Fruit fly (Drosophila melanogaster) whole organism, embryonic: ENCODE measurements around the gene Kaz-m1.

ENCODE experiments used
- ATbp ChIP-seq: fragments of 200-800 bp; sonication (Bioruptor generic); optimal IDR thresholded peaks from 2 replicates; lab custom pipeline; 2017; ENCODE audit warnings: missing biosample characterization, mild to moderate bottlenecking, missing genetic modification characterization, missing genetic modification reagents
- Antp ChIP-seq: fragments of 200-800 bp; sonication (Bioruptor generic); optimal IDR thresholded peaks from 3 replicates; lab custom pipeline; 2016; ENCODE audit warnings: missing biosample characterization, missing genetic modification characterization
- Atf-2 ChIP-seq: fragments of 200-800 bp; sonication (Bioruptor generic); optimal IDR thresholded peaks from 2 replicates; lab custom pipeline; 2016; ENCODE audit warnings: missing biosample characterization, missing genetic modification characterization
- B-H2 ChIP-seq: fragments of 200-800 bp; sonication (Bioruptor generic); optimal IDR thresholded peaks from 2 replicates; lab custom pipeline; 2018; ENCODE audit warnings: missing biosample characterization, mild to moderate bottlenecking, missing genetic modification characterization
- CG10543 ChIP-seq: fragments of 200-800 bp; sonication (Bioruptor generic); optimal IDR thresholded peaks from 3 replicates; lab custom pipeline; 2017; ENCODE audit warnings: missing biosample characterization, mild to moderate bottlenecking, missing genetic modification characterization, moderate library complexity
- CG10654 ChIP-seq: fragments of 200-800 bp; sonication (Bioruptor generic); optimal IDR thresholded peaks from 2 replicates; lab custom pipeline; 2016; ENCODE audit warnings: missing biosample characterization, missing genetic modification characterization
- CG11504 ChIP-seq: fragments of 200-800 bp; sonication (Bioruptor generic); optimal IDR thresholded peaks from 3 replicates; lab custom pipeline; 2019; ENCODE audit warnings: missing biosample characterization, mild to moderate bottlenecking, missing genetic modification characterization, moderate library complexity
- CG12744 ChIP-seq: fragments of 200-800 bp; sonication (Bioruptor generic); optimal IDR thresholded peaks from 2 replicates; lab custom pipeline; 2016; ENCODE audit warnings: missing biosample characterization, missing genetic modification characterization
- CG13894 ChIP-seq: fragments of 200-800 bp; sonication (Bioruptor generic); optimal IDR thresholded peaks from 3 replicates; lab custom pipeline; 2018; ENCODE audit warnings: missing biosample characterization, mild to moderate bottlenecking, missing genetic modification characterization, moderate library complexity
- CG15479 ChIP-seq: fragments of 200-800 bp; sonication (Bioruptor generic); optimal IDR thresholded peaks from 3 replicates; lab custom pipeline; 2019; ENCODE audit warnings: missing biosample characterization, mild to moderate bottlenecking, missing genetic modification characterization, moderate library complexity
- CG15514 ChIP-seq: fragments of 200-800 bp; sonication (Bioruptor generic); optimal IDR thresholded peaks from 3 replicates; lab custom pipeline; 2017; ENCODE audit warnings: missing biosample characterization, missing genetic modification characterization, mild to moderate bottlenecking, moderate library complexity, missing genetic modification reagents
- CG16863 ChIP-seq: fragments of 200-800 bp; sonication (Bioruptor generic); optimal IDR thresholded peaks from 3 replicates; lab custom pipeline; 2016; ENCODE audit warnings: missing biosample characterization, missing genetic modification characterization
- CG17361 ChIP-seq: fragments of 200-800 bp; sonication (Bioruptor generic); IDR thresholded peaks from 3 replicates; pipeline ENCODE4 v1.3.6; 2022; ENCODE audit warnings: missing biosample characterization, missing genetic modification characterization
- CG4707 ChIP-seq: fragments of 200-800 bp; sonication (Bioruptor generic); optimal IDR thresholded peaks from 2 replicates; lab custom pipeline; 2018; ENCODE audit warnings: missing biosample characterization, mild to moderate bottlenecking, missing genetic modification characterization, moderate library complexity
- CG7745 ChIP-seq: fragments of 200-800 bp; sonication (Bioruptor generic); optimal IDR thresholded peaks from 2 replicates; lab custom pipeline; 2018; ENCODE audit warnings: missing biosample characterization, mild to moderate bottlenecking, missing genetic modification characterization, moderate library complexity
- CG7987 ChIP-seq: fragments of 200-800 bp; sonication (Bioruptor generic); optimal IDR thresholded peaks from 2 replicates; lab custom pipeline; 2018; ENCODE audit warnings: missing biosample characterization, mild to moderate bottlenecking, missing genetic modification characterization, moderate library complexity
- CG8281 ChIP-seq: fragments of 200-800 bp; sonication (Bioruptor generic); optimal IDR thresholded peaks from 2 replicates; lab custom pipeline; 2018; ENCODE audit warnings: missing biosample characterization, mild to moderate bottlenecking, missing genetic modification characterization, moderate library complexity
- CG8388 ChIP-seq: fragments of 200-800 bp; sonication (Bioruptor generic); optimal IDR thresholded peaks from 2 replicates; lab custom pipeline; 2019; ENCODE audit warnings: missing biosample characterization, mild to moderate bottlenecking, missing genetic modification characterization, moderate library complexity
- CG8478 ChIP-seq: fragments of >200 bp; optimal IDR thresholded peaks from 2 replicates; lab custom pipeline; 2018
- CTCF ChIP-seq: fragments of 200-800 bp; sonication (Bioruptor generic); optimal IDR thresholded peaks from 2 replicates; lab custom pipeline; 2017; ENCODE audit warnings: missing biosample characterization, mild to moderate bottlenecking, missing genetic modification characterization, moderate library complexity
- Dek ChIP-seq: fragments of 200-800 bp; sonication (Bioruptor generic); optimal IDR thresholded peaks from 3 replicates; lab custom pipeline; 2019; ENCODE audit warnings: missing biosample characterization, mild to moderate bottlenecking, missing genetic modification characterization, moderate library complexity
- Drgx ChIP-seq: fragments of 200-800 bp; sonication (Bioruptor generic); IDR thresholded peaks from 2 replicates; pipeline ENCODE4 v1.3.6; 2022; ENCODE audit warnings: missing biosample characterization, missing genetic modification characterization
- E2f2 ChIP-seq: fragments of 200-800 bp; sonication (Bioruptor generic); IDR thresholded peaks from 2 replicates; pipeline ENCODE4 v1.3.6; 2022; ENCODE audit warnings: missing biosample characterization, missing genetic modification characterization
- Eip74EF ChIP-seq, 2 experiments: fragments of 200-800 bp in 1 of 2; fragments of >200 bp in 1 of 2; sonication (Bioruptor generic) in 1 of 2; optimal IDR thresholded peaks; 2 replicates each; lab custom pipeline; 2017 to 2019; ENCODE audit warnings: missing biosample characterization in 2 of 2, missing genetic modification characterization in 2 of 2, mild to moderate bottlenecking in 1 of 2, moderate library complexity in 1 of 2
- Elba2 ChIP-seq: fragments of 200-800 bp; sonication (Bioruptor generic); optimal IDR thresholded peaks from 3 replicates; lab custom pipeline; 2016; ENCODE audit warnings: missing biosample characterization, missing genetic modification characterization
- GATAe ChIP-seq: fragments of 200-800 bp; sonication (Bioruptor generic); conservative IDR thresholded peaks from 2 replicates; pipeline ENCODE4 v1.3.6; 2022; ENCODE audit warnings: missing biosample characterization, missing genetic modification characterization
- Kr ChIP-seq: fragments of 200-800 bp; sonication (Bioruptor generic); optimal IDR thresholded peaks from 2 replicates; lab custom pipeline; 2017; ENCODE audit warnings: missing biosample characterization, mild to moderate bottlenecking, missing genetic modification characterization
- Myb ChIP-seq: fragments of 200-800 bp; sonication (Bioruptor generic); optimal IDR thresholded peaks from 2 replicates; lab custom pipeline; 2016; ENCODE audit warnings: missing biosample characterization, missing genetic modification characterization
- Sox100B ChIP-seq: fragments of 200-800 bp; sonication (Bioruptor generic); optimal IDR thresholded peaks from 3 replicates; lab custom pipeline; 2018; ENCODE audit warnings: missing biosample characterization, mild to moderate bottlenecking, missing genetic modification characterization
- cato ChIP-seq: fragments of 200-800 bp; sonication (Bioruptor generic); optimal IDR thresholded peaks from 2 replicates; lab custom pipeline; 2016; ENCODE audit warnings: missing biosample characterization, missing genetic modification characterization, borderline replicate concordance
- cg ChIP-seq: fragments of 200-800 bp; sonication (Bioruptor generic); optimal IDR thresholded peaks from 3 replicates; lab custom pipeline; 2019; ENCODE audit warnings: missing biosample characterization, mild to moderate bottlenecking, missing genetic modification characterization, moderate library complexity
- croc ChIP-seq: fragments of 200-800 bp; sonication (Bioruptor generic); conservative IDR thresholded peaks from 3 replicates; pipeline ENCODE4 v1.3.6; 2022; ENCODE audit warnings: missing biosample characterization, missing genetic modification characterization
- dan ChIP-seq: fragments of 200-800 bp; sonication (Bioruptor generic); IDR thresholded peaks from 2 replicates; pipeline ENCODE4 v1.3.6; 2022; ENCODE audit warnings: missing biosample characterization, missing genetic modification characterization
- ems ChIP-seq: fragments of 200-800 bp; sonication (Bioruptor generic); optimal IDR thresholded peaks from 3 replicates; lab custom pipeline; 2016; ENCODE audit warnings: missing biosample characterization, missing genetic modification characterization
- eyg ChIP-seq: fragments of 200-800 bp; sonication (Bioruptor generic); optimal IDR thresholded peaks from 3 replicates; lab custom pipeline; 2016; ENCODE audit warnings: missing biosample characterization, missing genetic modification characterization
- fru ChIP-seq: fragments of >200 bp; optimal IDR thresholded peaks from 2 replicates; lab custom pipeline; 2017
- ftz-f1 ChIP-seq: fragments of 200-800 bp; sonication (Bioruptor generic); optimal IDR thresholded peaks from 2 replicates; lab custom pipeline; 2016; ENCODE audit warnings: missing biosample characterization, missing genetic modification characterization
- gro ChIP-seq: fragments of 200-800 bp; sonication (Bioruptor generic); optimal IDR thresholded peaks from 2 replicates; lab custom pipeline; 2016; ENCODE audit warnings: missing biosample characterization, missing genetic modification characterization
- gsb-n ChIP-seq: fragments of 200-800 bp; sonication (Bioruptor generic); optimal IDR thresholded peaks from 3 replicates; lab custom pipeline; 2018; ENCODE audit warnings: missing biosample characterization, mild to moderate bottlenecking, missing genetic modification characterization
- her ChIP-seq: fragments of 200-800 bp; sonication (Bioruptor generic); optimal IDR thresholded peaks from 2 replicates; lab custom pipeline; 2016; ENCODE audit warnings: missing biosample characterization, missing genetic modification characterization
- lab ChIP-seq: fragments of 200-800 bp; sonication (Bioruptor generic); optimal IDR thresholded peaks from 3 replicates; lab custom pipeline; 2017; ENCODE audit warnings: missing biosample characterization, missing genetic modification characterization, mild to moderate bottlenecking, moderate library complexity, missing genetic modification reagents
- lbe ChIP-seq: fragments of 200-800 bp; sonication (Bioruptor generic); optimal IDR thresholded peaks from 2 replicates; lab custom pipeline; 2016; ENCODE audit warnings: missing biosample characterization, mild to moderate bottlenecking, missing genetic modification characterization
- pb ChIP-seq: fragments of 200-800 bp; sonication (Bioruptor generic); optimal IDR thresholded peaks from 3 replicates; lab custom pipeline; 2016; ENCODE audit warnings: missing biosample characterization, missing genetic modification characterization
- pum ChIP-seq: fragments of 200-800 bp; sonication (Bioruptor generic); optimal IDR thresholded peaks from 2 replicates; lab custom pipeline; 2016; ENCODE audit warnings: missing biosample characterization, missing genetic modification characterization
- repo ChIP-seq: fragments of 200-800 bp; sonication (Bioruptor generic); optimal IDR thresholded peaks from 2 replicates; lab custom pipeline; 2016; ENCODE audit warnings: missing biosample characterization, missing genetic modification characterization
- row ChIP-seq: fragments of 200-800 bp; sonication (Bioruptor generic); IDR thresholded peaks from 3 replicates; pipeline ENCODE4 v1.3.6; 2022; ENCODE audit warnings: missing biosample characterization, missing genetic modification characterization
- schlank ChIP-seq: fragments of 200-800 bp; sonication (Bioruptor generic); optimal IDR thresholded peaks from 2 replicates; lab custom pipeline; 2018; ENCODE audit warnings: missing biosample characterization, mild to moderate bottlenecking, missing genetic modification characterization
- sd ChIP-seq: fragments of 200-800 bp; sonication (Bioruptor generic); optimal IDR thresholded peaks from 3 replicates; lab custom pipeline; 2018; ENCODE audit warnings: missing biosample characterization, mild to moderate bottlenecking, missing genetic modification characterization, moderate library complexity
- slou ChIP-seq: fragments of 200-800 bp; sonication (Bioruptor generic); optimal IDR thresholded peaks from 3 replicates; lab custom pipeline; 2016; ENCODE audit warnings: missing biosample characterization, missing genetic modification characterization
- sr ChIP-seq: fragments of 200-800 bp; sonication (Bioruptor generic); IDR thresholded peaks from 3 replicates; pipeline ENCODE4 v1.3.6; 2022; ENCODE audit warnings: missing biosample characterization, missing genetic modification characterization
- tll ChIP-seq, 2 experiments: fragments of 200-800 bp in 1 of 2; fragments of >200 bp in 1 of 2; sonication (Bioruptor generic) in 1 of 2; optimal IDR thresholded peaks; 2 replicates each; lab custom pipeline; 2017 to 2019; ENCODE audit warnings: missing biosample characterization in 2 of 2, missing genetic modification characterization in 2 of 2, mild to moderate bottlenecking in 1 of 2, moderate library complexity in 1 of 2
- yki ChIP-seq: fragments of >200 bp; optimal IDR thresholded peaks from 3 replicates; lab custom pipeline; 2018

Gene Kaz-m1

DNA sequence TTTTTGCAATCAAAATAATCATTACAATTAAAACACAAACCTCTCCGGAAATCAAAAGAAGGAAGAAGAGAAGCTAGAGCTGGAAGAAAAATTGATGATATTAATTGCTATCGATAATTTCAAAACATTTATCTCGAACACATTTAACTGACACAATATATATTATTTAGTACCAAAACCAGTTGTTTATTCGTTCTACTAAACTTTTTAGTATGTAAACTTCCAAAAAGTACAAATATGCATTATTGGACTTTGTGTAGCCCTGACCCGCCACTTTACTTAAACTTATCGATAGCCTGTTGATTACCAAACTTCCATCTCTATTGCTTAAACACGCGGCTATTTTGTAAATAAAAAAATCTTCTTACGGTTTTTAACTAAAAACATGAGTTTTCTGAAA is 44.7 kb downstream of the Kaz-m1 start, which contains the start of the genes RpL34a and Trmt61 (continued):
- TF ChIP-seq CG12744 (GFP tag; lab: Kevin White, UChicago) (peak; percentile 53), Eip74EF (GFP tag; optimal IDR thresholded peaks at IDR 0.05; lab: Kevin White, UChicago) (peak in 1 of 2 experiments; percentile 85), CG8388 (GFP tag; lab: Kevin White, UChicago) (peak; percentile 89), B-H2 (GFP tag; lab: Kevin White, UChicago) (peak; percentile 92), GATAe (GFP tag; lab: Robert Waterston, UW) (peak; percentile 54), cg (no peak), Dek (tag; lab: Kevin White, UChicago) (peak; percentile 80), CG4707 (peak; percentile 70), Kr (peak; percentile 27), CG15514 (GFP tag; lab: Kevin White, UChicago) (peak; percentile 91), ATbp (GFP tag; lab: Kevin White, UChicago) (peak; percentile 86), Elba2 (GFP tag; lab: Kevin White, UChicago) (peak; percentile 25), CG8478 (lab: Kevin White, UChicago) (no peak), lbe (peak; percentile 73), pum (GFP tag; lab: Kevin White, UChicago) (peak; percentile 69), Atf-2 (GFP tag; lab: Kevin White, UChicago) (peak; percentile 64), CG10654 (GFP tag; lab: Kevin White, UChicago) (peak; percentile 72), gro (no peak), CG10543 (GFP tag; lab: Kevin White, UChicago) (peak; percentile 94), repo (GFP tag; lab: Kevin White, UChicago) (peak; percentile 58), CG13894 (peak; percentile 78), CG17361 (GFP tag; lab: Robert Waterston, UW) (peak; percentile 93), CG7745 (tag; lab: Kevin White, UChicago) (peak; percentile 56), CG11504 (tag; lab: Kevin White, UChicago) (peak; percentile 84), cato (peak; percentile 70), dan (GFP tag; lab: Robert Waterston, UW) (no peak), Sox100B (GFP tag; lab: Kevin White, UChicago) (peak; percentile 96), croc (peak; percentile 63), ftz-f1 (GFP tag; lab: Kevin White, UChicago) (no peak), CG8281 (tag; lab: Kevin White, UChicago) (peak; percentile 66), tll (GFP tag; optimal IDR thresholded peaks at IDR 0.05; lab: Kevin White, UChicago) (peak in 1 of 2 experiments; percentile 39), eyg (peak; percentile 86), E2f2 (GFP tag; lab: Robert Waterston, UW) (peak; percentile 89), row (peak; percentile 79), lab (peak; percentile 95), sr (GFP tag; lab: Robert Waterston, UW) (0 out of 3 replicates have a peak, but pooled peaks have one; percentile 39), her (GFP tag; lab: Kevin White, UChicago) (peak; percentile 46), CTCF (GFP tag; lab: Kevin White, UChicago) (peak; percentile 59), fru (lab: Kevin White, UChicago) (no peak), CG16863 (GFP tag; lab: Kevin White, UChicago) (peak; percentile 59), sd (tag; lab: Kevin White, UChicago) (no peak), yki (no peak), schlank (tag; lab: Kevin White, UChicago) (peak; percentile 82), slou (GFP tag; lab: Kevin White, UChicago) (peak; percentile 66), Myb (peak; percentile 33), CG15479 (GFP tag; lab: Kevin White, UChicago) (peak; percentile 24), Antp (peak; percentile 52), CG7987 (GFP tag; lab: Kevin White, UChicago) (peak; percentile 91), gsb-n (tag; lab: Kevin White, UChicago) (peak; percentile 86), ems (GFP tag; lab: Kevin White, UChicago) (peak; percentile 77), pb (GFP tag; lab: Kevin White, UChicago) (peak; percentile 64), Drgx (GFP tag; lab: Robert Waterston, UW) (no peak; the same call in 1 of the 2 replicates)
